Worm (Caenorhabditis elegans): Measurements from ENCODE around the gene emc-2.

emc-2 gene

ce11 chrII:1256742-1257141 is 49.2 kb downstream of the emc-2 start:
- TF ChIP-seq lin-13 (tag; optimal IDR thresholded peaks at IDR 0.05) (no peak), drap-1 (GFP tag; optimal IDR thresholded peaks at IDR 0.05) (no peak), flh-1 (GFP tag; optimal IDR thresholded peaks at IDR 0.05) (no peak), unc-39 (tag; optimal IDR thresholded peaks at IDR 0.05) (no peak), elt-3 (tag; optimal IDR thresholded peaks at IDR 0.05) (no peak), nhr-2 (tag; optimal IDR thresholded peaks at IDR 0.05) (no peak), blmp-1 (tag; optimal IDR thresholded peaks at IDR 0.05) (no peak), ztf-11 (tag; optimal IDR thresholded peaks at IDR 0.05) (no peak), ham-2 (GFP tag; optimal IDR thresholded peaks at IDR 0.05) (no peak), lin-32 (GFP tag; optimal IDR thresholded peaks at IDR 0.05) (no peak), nhr-28 (tag; optimal IDR thresholded peaks at IDR 0.05) (no peak), lsy-2 (tag; optimal IDR thresholded peaks at IDR 0.05) (no peak), mab-5 (tag; optimal IDR thresholded peaks at IDR 0.05) (no peak), mls-2 (tag; optimal IDR thresholded peaks at IDR 0.05) (no peak), unc-62 (GFP tag; optimal IDR thresholded peaks at IDR 0.05) (no peak), zip-8 (tag; optimal IDR thresholded peaks at IDR 0.05) (no peak), sptf-1 (tag; optimal IDR thresholded peaks at IDR 0.05) (no peak), unc-120 (tag; optimal IDR thresholded peaks at IDR 0.05; ENCODE audit: poor library complexity, severe bottlenecking) (no peak)

- TF ChIP-seq ztf-11 (tag; optimal IDR thresholded peaks at IDR 0.05) (no peak), lin-13 (tag; optimal IDR thresholded peaks at IDR 0.05) (no peak)
These were observed 50.3 kb downstream of the emc-2 start, which contains the start of gene clec-119 for ce11 chrII:1255637-1256036. TSS of gene clec-119 (plus strand) at chrII:1255937.
